Fruit fly (Drosophila melanogaster): ENCODE measurements around the gene Evi5.

Gene Evi5

dm6 chrX:11409647-11410046, 44.5 kb downstream of the Evi5 start, which contains the start of gene CG15196:
CG15196 (plus strand) TSS chrX:11409947.
- TF ChIP-seq CG17801 (GFP tag; optimal IDR thresholded peaks at IDR 0.05; ENCODE audit: partially characterized antibody), result no peak

dm6 chrX:11404247-11404646, 49.9 kb downstream of the Evi5 start:
- TF ChIP-seq CG17801 (GFP tag; optimal IDR thresholded peaks at IDR 0.05; ENCODE audit: partially characterized antibody), result no peak

dm6 chrX:11393003-11393620, 61.1 kb downstream of the Evi5 start:
- no peak for TF ChIP-seq CG17801 (GFP tag; optimal IDR thresholded peaks at IDR 0.05; ENCODE audit: partially characterized antibody)

dm6 chrX:11391364-11391915, 62.7 kb downstream of the Evi5 start:
- no peak for TF ChIP-seq CG17801 (GFP tag; optimal IDR thresholded peaks at IDR 0.05; ENCODE audit: partially characterized antibody)

dm6 chrX:11390625-11391363, 63.4 kb downstream of the Evi5 start:
- TF ChIP-seq CG17801 (GFP tag; optimal IDR thresholded peaks at IDR 0.05; ENCODE audit: partially characterized antibody), result peak; percentile 46

- peak; percentile 50 for TF ChIP-seq CG17801 (GFP tag; optimal IDR thresholded peaks at IDR 0.05; ENCODE audit: partially characterized antibody)
These were observed 64.4 kb downstream of the Evi5 start for dm6 chrX:11389494-11390447.

dm6 chrX:11385498-11385897, 68.7 kb downstream of the Evi5 start:
- no peak for TF ChIP-seq CG17801 (GFP tag; optimal IDR thresholded peaks at IDR 0.05; ENCODE audit: partially characterized antibody)

dm6 chrX:11384023-11384444, 70.2 kb downstream of the Evi5 start:
- no peak for TF ChIP-seq CG17801 (GFP tag; optimal IDR thresholded peaks at IDR 0.05; ENCODE audit: partially characterized antibody)

dm6 chrX:11383530-11383929, 70.7 kb downstream of the Evi5 start:
- TF ChIP-seq CG17801 (GFP tag; optimal IDR thresholded peaks at IDR 0.05; ENCODE audit: partially characterized antibody), result no peak

dm6 chrX:11382588-11382987, 71.6 kb downstream of the Evi5 start:
- no peak for TF ChIP-seq CG17801 (GFP tag; optimal IDR thresholded peaks at IDR 0.05; ENCODE audit: partially characterized antibody)

All from ovary, adult (tissue).